Worm (Caenorhabditis elegans) whole organism, mixed stage, embryonic: ENCODE data around the gene C24B9.3.

Experiments used
- lsy-2 ChIP-seq: fragments of 150-350 bp; optimal IDR thresholded peaks from 2 replicates; lab custom pipeline; 2014; ENCODE audit warnings: missing biosample characterization, missing genetic modification characterization
- mep-1 ChIP-seq: fragments of 150-350 bp; optimal IDR thresholded peaks from 2 replicates; lab custom pipeline; 2017; ENCODE audit warnings: missing biosample characterization, missing genetic modification reagents, missing genetic modification characterization, inconsistent platforms
- nhr-12 ChIP-seq: fragments of 150-350 bp; optimal IDR thresholded peaks from 2 replicates; lab custom pipeline; 2014; ENCODE audit warnings: missing biosample characterization, missing genetic modification characterization
- nhr-237 ChIP-seq: fragments of 150-350 bp; optimal IDR thresholded peaks from 2 replicates; lab custom pipeline; 2014; ENCODE audit warnings: missing biosample characterization, missing genetic modification characterization
- nhr-28 ChIP-seq: fragments of 150-350 bp; optimal IDR thresholded peaks from 2 replicates; lab custom pipeline; 2014; ENCODE audit warnings: missing biosample characterization, missing genetic modification characterization
- nhr-76 ChIP-seq: sonication (generic microtip); optimal IDR thresholded peaks from 2 replicates; lab custom pipeline; 2017; ENCODE audit warnings: missing biosample characterization, missing genetic modification characterization
- pha-4 ChIP-seq: fragments of 150-350 bp; optimal IDR thresholded peaks from 2 replicates; lab custom pipeline; 2018; ENCODE audit warnings: missing biosample characterization, missing genetic modification reagents, missing genetic modification characterization
- snpc-4 ChIP-seq: fragments of 150-350 bp; optimal IDR thresholded peaks from 2 replicates; lab custom pipeline; 2014; ENCODE audit warnings: missing biosample characterization, missing genetic modification characterization
- sptf-1 ChIP-seq: sonication (generic microtip); optimal IDR thresholded peaks from 2 replicates; lab custom pipeline; 2017; ENCODE audit warnings: mild to moderate bottlenecking, missing genetic modification characterization, moderate library complexity, missing compliant biosample characterization
- unc-120 ChIP-seq: sonication (generic microtip); optimal IDR thresholded peaks from 2 replicates; lab custom pipeline; 2017; ENCODE audit warnings: missing genetic modification characterization, missing compliant biosample characterization; ENCODE audit not compliant: poor library complexity, severe bottlenecking
- unc-39 ChIP-seq: fragments of 150-350 bp; optimal IDR thresholded peaks from 2 replicates; lab custom pipeline; 2014; ENCODE audit warnings: missing biosample characterization, missing genetic modification characterization

ce11 chrV:2677648-2678047 lies 33.8 kb downstream of the C24B9.3 start:
- TF ChIP-seq nhr-28 (tag; lab: Kevin White, UChicago) (no peak), nhr-76 (tag; lab: Kevin White, UChicago) (no peak), nhr-237 (tag; lab: Kevin White, UChicago) (no peak), snpc-4 (no peak), pha-4 (tag; lab: Kevin White, UChicago) (no peak), mep-1 (tag; lab: Kevin White, UChicago) (no peak), lsy-2 (tag; lab: Kevin White, UChicago) (no peak), unc-39 (tag; lab: Kevin White, UChicago) (no peak), unc-120 (no peak), nhr-12 (tag; lab: Kevin White, UChicago) (no peak), sptf-1 (tag; lab: Kevin White, UChicago) (no peak)
